Fruit fly (Drosophila melanogaster): Measurements from ENCODE around the gene CG4259.

Gene CG4259

DNA sequence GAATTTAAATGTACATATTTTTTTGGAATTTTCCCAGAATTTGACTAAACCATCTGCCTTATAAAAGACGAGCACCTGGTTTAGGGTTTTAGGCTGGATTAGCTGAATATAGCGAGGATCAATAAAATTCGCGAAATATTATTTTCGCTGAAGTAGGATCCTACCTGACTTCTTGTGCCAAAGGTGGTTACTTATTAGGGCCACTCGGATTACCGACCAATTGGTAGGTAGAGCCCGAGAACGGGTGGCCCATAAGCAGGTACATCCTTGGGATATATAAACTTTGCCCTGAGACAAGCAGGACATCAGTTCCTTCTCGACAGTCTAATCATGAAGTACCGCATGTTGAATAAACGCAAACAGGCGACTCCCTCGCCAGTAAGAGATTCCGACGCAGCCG lies 26.4 kb upstream of the CG4259 start, which contains the start of gene CG15382:
TSS of gene CG15382 (plus strand) at position 301 of the 400 bp plus-strand sequence.
- TF ChIP-seq Fer1 (GFP tag; optimal IDR thresholded peaks at IDR 0.05), result no peak
- peak; percentile 38 for TF ChIP-seq Elba2 (GFP tag; optimal IDR thresholded peaks at IDR 0.05)

DNA sequence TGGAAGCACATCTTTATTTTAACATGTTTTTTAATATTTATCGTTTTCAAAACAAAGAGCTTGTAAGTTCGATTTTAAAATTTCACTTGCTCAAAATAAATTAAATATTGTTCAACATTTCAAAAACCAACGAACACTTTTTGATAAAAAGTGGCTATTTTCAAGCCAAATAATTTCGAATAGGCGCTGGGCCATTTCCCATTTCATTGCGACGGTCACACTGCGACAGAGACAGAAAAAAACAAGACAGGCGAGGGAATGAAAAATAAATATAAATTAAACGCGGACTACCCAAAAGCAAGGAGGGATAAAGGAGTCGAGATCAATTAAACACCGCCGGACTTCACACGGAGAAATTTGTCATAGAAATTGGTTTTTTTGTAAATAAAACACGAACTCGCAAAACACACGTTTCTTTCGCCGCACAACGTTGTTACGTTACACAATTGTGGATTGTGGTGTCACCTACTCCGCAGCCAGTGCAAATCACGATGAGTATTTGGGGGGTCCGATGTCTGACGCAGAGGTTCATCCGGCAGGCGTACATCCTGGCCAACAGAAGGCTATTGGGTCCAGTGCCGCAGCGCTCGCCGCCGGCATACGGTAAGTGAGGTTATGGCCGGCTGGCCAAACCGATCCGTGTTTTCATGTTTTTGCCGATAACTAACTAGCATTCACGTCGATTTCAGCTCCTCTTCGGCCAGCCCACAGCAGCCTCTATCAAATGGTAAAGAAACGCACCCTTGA lies 22.7 kb upstream of the CG4259 start, which contains the start of gene AIF:
TSS of gene AIF (plus strand) at position 211 of the 747 bp plus-strand sequence.
- TF ChIP-seq Pdp1 (GFP tag; optimal IDR thresholded peaks at IDR 0.05), result peak in 1 of 2 experiments; percentile 96
- TF ChIP-seq sim (GFP tag; IDR thresholded peaks at IDR 0.05), result 0 out of 2 replicates have a peak, but pooled peaks have one; percentile 18
- peak; percentile 80 for TF ChIP-seq gfzf (GFP tag; optimal IDR thresholded peaks at IDR 0.05)
- TF ChIP-seq CG17568 (GFP tag; optimal IDR thresholded peaks at IDR 0.05), result no peak
- peak; percentile 63 for TF ChIP-seq MESR4 (GFP tag; optimal IDR thresholded peaks at IDR 0.05)
- peak; percentile 40 for TF ChIP-seq CG4617 (GFP tag; optimal IDR thresholded peaks at IDR 0.05; ENCODE audit: borderline replicate concordance)
- peak; percentile 68 for TF ChIP-seq CG9797 (GFP tag; optimal IDR thresholded peaks at IDR 0.05)
- peak; percentile 37 for TF ChIP-seq CG12391 (tag; optimal IDR thresholded peaks at IDR 0.05)
- no peak for TF ChIP-seq cato (GFP tag; optimal IDR thresholded peaks at IDR 0.05; ENCODE audit: borderline replicate concordance)
- TF ChIP-seq bigmax (GFP tag; optimal IDR thresholded peaks at IDR 0.05), result peak; percentile 94
- no peak for TF ChIP-seq bcd (GFP tag; optimal IDR thresholded peaks at IDR 0.05)
- TF ChIP-seq Sry-β (GFP tag; optimal IDR thresholded peaks at IDR 0.05), result peak; percentile 93
- no peak for TF ChIP-seq CG15601 (tag; optimal IDR thresholded peaks at IDR 0.05)
- peak; percentile 41 for TF ChIP-seq Dp (GFP tag; optimal IDR thresholded peaks at IDR 0.05)
- TF ChIP-seq NC2β (GFP tag; optimal IDR thresholded peaks at IDR 0.05), result peak; percentile 17
- peak; percentile 67 for TF ChIP-seq Sin3A (optimal IDR thresholded peaks at IDR 0.05)
- peak; percentile 30 for TF ChIP-seq CG2116 (GFP tag; optimal IDR thresholded peaks at IDR 0.05)
- peak; percentile 59 for TF ChIP-seq Med (GFP tag)
- 0 out of 3 replicates have a peak, but pooled peaks have one; percentile 25 for TF ChIP-seq hb (GFP tag; IDR thresholded peaks at IDR 0.05; ENCODE audit: partially characterized antibody)
- TF ChIP-seq pzg (GFP tag; optimal IDR thresholded peaks at IDR 0.05), result peak; percentile 55
- TF ChIP-seq CG32767 (GFP tag; IDR thresholded peaks at IDR 0.05), result no peak
- TF ChIP-seq CG11723 (GFP tag; optimal IDR thresholded peaks at IDR 0.05), result no peak
- TF ChIP-seq Oaz (GFP tag; IDR thresholded peaks at IDR 0.05), result no peak
- TF ChIP-seq CG12659 (GFP tag; optimal IDR thresholded peaks at IDR 0.05), result peak; percentile 26
- peak; percentile 54 for TF ChIP-seq trem (tag; optimal IDR thresholded peaks at IDR 0.05)
- peak; percentile 80 for TF ChIP-seq CG9437 (GFP tag; optimal IDR thresholded peaks at IDR 0.05)
- TF ChIP-seq dm (GFP tag; optimal IDR thresholded peaks at IDR 0.05), result peak; percentile 63
- peak; percentile 18 for TF ChIP-seq CG10267 (tag; optimal IDR thresholded peaks at IDR 0.05)
- TF ChIP-seq CG14710 (tag; optimal IDR thresholded peaks at IDR 0.05), result peak; percentile 51
- TF ChIP-seq YL-1 (GFP tag; optimal IDR thresholded peaks at IDR 0.05), result peak; percentile 81
- TF ChIP-seq pros (GFP tag; optimal IDR thresholded peaks at IDR 0.05), result no peak
- TF ChIP-seq CG1832 (GFP tag; optimal IDR thresholded peaks at IDR 0.05), result no peak
- TF ChIP-seq CG2120 (GFP tag; optimal IDR thresholded peaks at IDR 0.05), result peak; percentile 44
- TF ChIP-seq vvl (GFP tag; IDR thresholded peaks at IDR 0.05), result 0 out of 2 replicates have a peak, but pooled peaks have one; percentile 36
- peak; percentile 93 for TF ChIP-seq CG34422 (GFP tag; IDR thresholded peaks at IDR 0.05)
- TF ChIP-seq CG30020 (tag; optimal IDR thresholded peaks at IDR 0.05), result peak; percentile 54
- TF ChIP-seq Myb (GFP tag; optimal IDR thresholded peaks at IDR 0.05), result peak; percentile 93
- no peak for TF ChIP-seq prd (optimal IDR thresholded peaks at IDR 0.05)
- TF ChIP-seq prd (GFP tag; IDR thresholded peaks at IDR 0.05), result no peak
- TF ChIP-seq Sry-δ (GFP tag; optimal IDR thresholded peaks at IDR 0.05), result peak; percentile 7
- TF ChIP-seq Atf6 (GFP tag; IDR thresholded peaks at IDR 0.05), result 0 out of 2 replicates have a peak, but pooled peaks have one; percentile 38
- peak; percentile 32 for TF ChIP-seq stwl (tag; optimal IDR thresholded peaks at IDR 0.05)
- TF ChIP-seq E2f1 (GFP tag; IDR thresholded peaks at IDR 0.05), result no peak
- no peak for TF ChIP-seq luna (GFP tag; optimal IDR thresholded peaks at IDR 0.05)
- TF ChIP-seq sens (GFP tag), result peak; percentile 37
